ENCODE assay signal across 1 fruit fly cellular context in the genomic region with DNA sequence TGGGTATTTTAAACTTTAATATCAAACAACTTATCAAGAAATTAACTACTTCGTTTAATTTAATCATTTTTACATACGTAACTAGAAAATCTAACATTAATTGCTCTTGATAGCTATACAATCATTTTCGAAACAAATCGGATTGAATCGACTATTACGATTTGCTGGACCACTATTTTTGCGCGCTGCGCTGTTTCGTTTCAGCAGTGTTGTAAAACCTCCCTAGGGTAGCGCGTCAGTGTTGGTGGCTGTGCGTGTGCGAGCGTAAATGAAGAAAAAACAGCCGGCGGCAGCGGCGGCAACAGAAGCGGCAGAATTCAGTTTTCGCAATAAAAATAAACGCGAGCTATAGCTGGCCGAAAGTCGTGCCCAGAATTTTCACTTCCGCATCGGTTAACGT.
TF ChIP-seq lines count a peak whose summit lies in the region.

CG33116 (plus strand) TSS at position 233 of the 400 bp plus-strand sequence.

TF ChIP-seq in whole organism, embryonic, 481 proteins besides CTCF, POLR2A, EP300 and RAD21 (continued from another document and continues in another):
- TF ChIP-seq Lim3 (GFP tag; IDR thresholded peaks at IDR 0.05; lab: Robert Waterston, UW) (no peak), fu2 (GFP tag; optimal IDR thresholded peaks at IDR 0.05; lab: Kevin White, UChicago) (peak; percentile 88), BtbVII (GFP tag; optimal IDR thresholded peaks at IDR 0.05; lab: Kevin White, UChicago) (peak; percentile 68), cad (GFP tag; optimal IDR thresholded peaks at IDR 0.05; lab: Kevin White, UChicago) (no peak), CG6813 (GFP tag; optimal IDR thresholded peaks at IDR 0.05; lab: Kevin White, UChicago) (peak; percentile 72), ranshi (GFP tag; IDR thresholded peaks at IDR 0.05; lab: Robert Waterston, UW) (peak; percentile 77; the same call in 1 of the 2 replicates), CG9437 (GFP tag; optimal IDR thresholded peaks at IDR 0.05; lab: Kevin White, UChicago) (peak; percentile 66), Gsc (GFP tag; IDR thresholded peaks at IDR 0.05; lab: Robert Waterston, UW) (no peak), Ada2b (GFP tag; IDR thresholded peaks at IDR 0.05; lab: Robert Waterston, UW) (peak; percentile 59; the same call in 1 of the 2 replicates), pnt (GFP tag; optimal IDR thresholded peaks at IDR 0.05; lab: Kevin White, UChicago) (peak; percentile 63), Oaz (GFP tag; IDR thresholded peaks at IDR 0.05; lab: Robert Waterston, UW) (peak; percentile 56; the same call in 1 of the 2 replicates), Hmr (GFP tag; optimal IDR thresholded peaks at IDR 0.05; lab: Kevin White, UChicago) (peak; percentile 88), CG9876 (GFP tag; optimal IDR thresholded peaks at IDR 0.05; lab: Kevin White, UChicago) (peak; percentile 69), eve (GFP tag; optimal IDR thresholded peaks at IDR 0.05; lab: Kevin White, UChicago) (no peak), chif (GFP tag; optimal IDR thresholded peaks at IDR 0.05; lab: Kevin White, UChicago) (peak; percentile 80 to 81), Dip2 (GFP tag; IDR thresholded peaks at IDR 0.05; lab: Robert Waterston, UW) (no peak), eyg (GFP tag; optimal IDR thresholded peaks at IDR 0.05; lab: Kevin White, UChicago) (peak; percentile 47), CG9215 (GFP tag; IDR thresholded peaks at IDR 0.05; lab: Robert Waterston, UW) (peak; percentile 51; the same call in 1 of the 2 replicates), CG12104 (GFP tag; optimal IDR thresholded peaks at IDR 0.05; lab: Kevin White, UChicago) (peak; percentile 39), CG11560 (tag; IDR thresholded peaks at IDR 0.05; lab: Robert Waterston, UW) (peak; percentile 42; the same call in 1 of the 3 replicates), ara (GFP tag; IDR thresholded peaks at IDR 0.05; lab: Robert Waterston, UW) (peak; percentile 63; the same call in 1 of the 2 replicates), CG10366 (GFP tag; IDR thresholded peaks at IDR 0.05; lab: Robert Waterston, UW) (peak; percentile 70), caup (GFP tag; optimal IDR thresholded peaks at IDR 0.05; lab: Kevin White, UChicago; ENCODE audit: severe bottlenecking) (peak; percentile 82), sr (GFP tag; IDR thresholded peaks at IDR 0.05; lab: Robert Waterston, UW) (no peak), CG6254 (GFP tag; optimal IDR thresholded peaks at IDR 0.05; lab: Kevin White, UChicago) (peak; percentile 62), CG8388 (GFP tag; optimal IDR thresholded peaks at IDR 0.05; lab: Kevin White, UChicago) (peak; percentile 77), E2f2 (GFP tag; IDR thresholded peaks at IDR 0.05; lab: Robert Waterston, UW) (peak; percentile 66), CG32772 (GFP tag; IDR thresholded peaks at IDR 0.05; lab: Robert Waterston, UW) (peak; percentile 67), gsb-n (tag; optimal IDR thresholded peaks at IDR 0.05; lab: Kevin White, UChicago) (peak; percentile 78), toy (GFP tag; IDR thresholded peaks at IDR 0.05; lab: Robert Waterston, UW) (peak; percentile 24; the same call in 1 of the 2 replicates), CG17568 (GFP tag; optimal IDR thresholded peaks at IDR 0.05; lab: Kevin White, UChicago) (peak; percentile 72), Sry-δ (GFP tag; optimal IDR thresholded peaks at IDR 0.05; lab: Kevin White, UChicago) (peak; percentile 48), Jarid2 (GFP tag; optimal IDR thresholded peaks at IDR 0.05; lab: Kevin White, UChicago) (peak; percentile 40), Lpt (GFP tag; optimal IDR thresholded peaks at IDR 0.05; lab: Kevin White, UChicago) (no peak), Hsf (GFP tag; optimal IDR thresholded peaks at IDR 0.05; lab: Kevin White, UChicago) (peak; percentile 87), Usf (GFP tag; optimal IDR thresholded peaks at IDR 0.05; lab: Kevin White, UChicago) (peak; percentile 65), BEAF-32 (GFP tag; optimal IDR thresholded peaks at IDR 0.05; lab: Kevin White, UChicago) (peak; percentile 29), Poxn (GFP tag; IDR thresholded peaks at IDR 0.05; lab: Robert Waterston, UW) (no peak), CG31224 (GFP tag; IDR thresholded peaks at IDR 0.05; lab: Robert Waterston, UW) (0 out of 2 replicates have a peak, but pooled peaks have one; percentile 26), CG9609 (GFP tag; optimal IDR thresholded peaks at IDR 0.05; lab: Kevin White, UChicago) (peak; percentile 83), CG4730 (GFP tag; IDR thresholded peaks at IDR 0.05; lab: Robert Waterston, UW) (peak; percentile 55), chm (GFP tag; IDR thresholded peaks at IDR 0.05; lab: Robert Waterston, UW) (peak; percentile 86), wek (GFP tag; optimal IDR thresholded peaks at IDR 0.05; lab: Kevin White, UChicago) (peak; percentile 54), da (GFP tag; optimal IDR thresholded peaks at IDR 0.05; lab: Kevin White, UChicago) (peak; percentile 70), CkIIα-i1 (GFP tag; IDR thresholded peaks at IDR 0.05; lab: Robert Waterston, UW) (peak; percentile 25; the same call in 1 of the 2 replicates), ash1 (GFP tag; optimal IDR thresholded peaks at IDR 0.05; lab: Kevin White, UChicago) (peak; percentile 32), unpg (GFP tag; optimal IDR thresholded peaks at IDR 0.05; lab: Kevin White, UChicago) (peak; percentile 80), CG14860 (GFP tag; IDR thresholded peaks at IDR 0.05; lab: Robert Waterston, UW; ENCODE audit: partially characterized antibody) (no peak), ems (GFP tag; optimal IDR thresholded peaks at IDR 0.05; lab: Kevin White, UChicago) (peak; percentile 83), tap (tag; optimal IDR thresholded peaks at IDR 0.05; lab: Kevin White, UChicago) (peak; percentile 74), trh (GFP tag; optimal IDR thresholded peaks at IDR 0.05; lab: Kevin White, UChicago) (peak; percentile 49), hbn (GFP tag; IDR thresholded peaks at IDR 0.05; lab: Robert Waterston, UW; ENCODE audit: partially characterized antibody) (peak; percentile 42; the same call in 1 of the 2 replicates), Optix (GFP tag; IDR thresholded peaks at IDR 0.05; lab: Robert Waterston, UW) (peak; percentile 68), NC2β (GFP tag; optimal IDR thresholded peaks at IDR 0.05; lab: Kevin White, UChicago) (peak; percentile 84), Nf-YA (GFP tag; IDR thresholded peaks at IDR 0.05; lab: Robert Waterston, UW) (no peak; the same call in 1 of the 2 replicates), HLH54F (GFP tag; optimal IDR thresholded peaks at IDR 0.05; lab: Kevin White, UChicago) (peak; percentile 92), abd-A (tag; optimal IDR thresholded peaks at IDR 0.05; lab: Kevin White, UChicago) (no peak), CG17328 (GFP tag; IDR thresholded peaks at IDR 0.05; lab: Robert Waterston, UW) (peak; percentile 74), CG13123 (GFP tag; optimal IDR thresholded peaks at IDR 0.05; lab: Kevin White, UChicago) (peak; percentile 76), corto (GFP tag; optimal IDR thresholded peaks at IDR 0.05; lab: Kevin White, UChicago) (peak; percentile 20), pita (GFP tag; optimal IDR thresholded peaks at IDR 0.05; lab: Kevin White, UChicago) (no peak), jing (GFP tag; optimal IDR thresholded peaks at IDR 0.05; lab: Kevin White, UChicago) (peak; percentile 56), aop (GFP tag; IDR thresholded peaks at IDR 0.05; lab: Robert Waterston, UW) (no peak), dimm (GFP tag; IDR thresholded peaks at IDR 0.05; lab: Robert Waterston, UW) (peak; percentile 37; the same call in 1 of the 2 replicates), Dp (GFP tag; optimal IDR thresholded peaks at IDR 0.05; lab: Kevin White, UChicago) (peak; percentile 47), CG16863 (GFP tag; optimal IDR thresholded peaks at IDR 0.05; lab: Kevin White, UChicago) (peak; percentile 65), CG11695 (GFP tag; IDR thresholded peaks at IDR 0.05; lab: Robert Waterston, UW) (peak; percentile 76; the same call in 2 of the 3 replicates), CG7786 (GFP tag; optimal IDR thresholded peaks at IDR 0.05; lab: Kevin White, UChicago) (peak; percentile 85), CG14014 (GFP tag; IDR thresholded peaks at IDR 0.05; lab: Robert Waterston, UW) (peak; percentile 74; the same call in 1 of the 2 replicates), Dad (GFP tag; optimal IDR thresholded peaks at IDR 0.05; lab: Kevin White, UChicago) (peak; percentile 82), CG33557 (GFP tag; optimal IDR thresholded peaks at IDR 0.05; lab: Kevin White, UChicago) (peak; percentile 81), CG16813 (GFP tag; IDR thresholded peaks at IDR 0.05; lab: Robert Waterston, UW; ENCODE audit: partially characterized antibody) (no peak), ase (GFP tag; IDR thresholded peaks at IDR 0.05; lab: Robert Waterston, UW) (peak; percentile 82), Fer3 (tag; optimal IDR thresholded peaks at IDR 0.05; lab: Kevin White, UChicago) (peak; percentile 78), CG3726 (GFP tag; IDR thresholded peaks at IDR 0.05; lab: Robert Waterston, UW) (0 out of 3 replicates have a peak, but pooled peaks have one; percentile 52), Dip3 (GFP tag; optimal IDR thresholded peaks at IDR 0.05; lab: Kevin White, UChicago) (peak; percentile 85), phol (tag; optimal IDR thresholded peaks at IDR 0.05; lab: Kevin White, UChicago) (peak; percentile 82), CG6765 (GFP tag; optimal IDR thresholded peaks at IDR 0.05; lab: Kevin White, UChicago) (peak; percentile 71), dmrt11E (tag; optimal IDR thresholded peaks at IDR 0.05; lab: Kevin White, UChicago) (peak; percentile 81), vnd (GFP tag; IDR thresholded peaks at IDR 0.05; lab: Robert Waterston, UW; ENCODE audit: partially characterized antibody) (no peak), CG10267 (tag; optimal IDR thresholded peaks at IDR 0.05; lab: Kevin White, UChicago) (peak; percentile 97), Kr (GFP tag; optimal IDR thresholded peaks at IDR 0.05; lab: Kevin White, UChicago) (no peak), H2.0 (GFP tag; IDR thresholded peaks at IDR 0.05; lab: Robert Waterston, UW) (peak; percentile 79), CG11504 (tag; optimal IDR thresholded peaks at IDR 0.05; lab: Kevin White, UChicago) (peak; percentile 84), ssp (GFP tag; IDR thresholded peaks at IDR 0.05; lab: Robert Waterston, UW) (peak; percentile 47), CG31365 (tag; optimal IDR thresholded peaks at IDR 0.05; lab: Kevin White, UChicago) (peak; percentile 37), ap (GFP tag; IDR thresholded peaks at IDR 0.05; lab: Robert Waterston, UW) (0 out of 2 replicates have a peak, but pooled peaks have one; percentile 22), CG11247 (GFP tag; IDR thresholded peaks at IDR 0.05; lab: Robert Waterston, UW) (peak; percentile 71), trem (tag; optimal IDR thresholded peaks at IDR 0.05; lab: Kevin White, UChicago) (peak; percentile 83), CG2889 (GFP tag; IDR thresholded peaks at IDR 0.05; lab: Robert Waterston, UW) (peak; percentile 64; the same call in 1 of the 3 replicates), sim (GFP tag; IDR thresholded peaks at IDR 0.05; lab: Robert Waterston, UW) (0 out of 2 replicates have a peak, but pooled peaks have one; percentile 52), Dek (tag; optimal IDR thresholded peaks at IDR 0.05; lab: Kevin White, UChicago) (peak; percentile 62), lilli (GFP tag; optimal IDR thresholded peaks at IDR 0.05; lab: Kevin White, UChicago) (peak; percentile 89), Doc2 (GFP tag; IDR thresholded peaks at IDR 0.05; lab: Robert Waterston, UW) (no peak), CG12219 (GFP tag; optimal IDR thresholded peaks at IDR 0.05; lab: Kevin White, UChicago) (peak; percentile 74), CG15073 (GFP tag; optimal IDR thresholded peaks at IDR 0.05; lab: Kevin White, UChicago) (no peak), tin (GFP tag; optimal IDR thresholded peaks at IDR 0.05; lab: Kevin White, UChicago) (peak; percentile 87), Ptx1 (GFP tag; IDR thresholded peaks at IDR 0.05; lab: Robert Waterston, UW) (peak; percentile 82), stwl (tag; optimal IDR thresholded peaks at IDR 0.05; lab: Kevin White, UChicago) (peak; percentile 85), CG14710 (tag; optimal IDR thresholded peaks at IDR 0.05; lab: Kevin White, UChicago) (peak; percentile 78), dpn (GFP tag; optimal IDR thresholded peaks at IDR 0.05; lab: Kevin White, UChicago) (peak; percentile 86 to 87), en (GFP tag; optimal IDR thresholded peaks at IDR 0.05; lab: Kevin White, UChicago) (peak; percentile 75), CG1647 (GFP tag; optimal IDR thresholded peaks at IDR 0.05; lab: Kevin White, UChicago) (peak; percentile 73), CG30020 (tag; optimal IDR thresholded peaks at IDR 0.05; lab: Kevin White, UChicago) (peak; percentile 61), tgo (GFP tag; IDR thresholded peaks at IDR 0.05; lab: Robert Waterston, UW) (peak; percentile 75), al (GFP tag; IDR thresholded peaks at IDR 0.05; lab: Robert Waterston, UW) (peak; percentile 51), z (GFP tag; IDR thresholded peaks at IDR 0.05; lab: Robert Waterston, UW) (no peak), CG2712 (tag; optimal IDR thresholded peaks at IDR 0.05; lab: Kevin White, UChicago) (peak; percentile 84), CG10959 (GFP tag; IDR thresholded peaks at IDR 0.05; lab: Robert Waterston, UW) (0 out of 2 replicates have a peak, but pooled peaks have one; percentile 32), CG13624 (GFP tag; optimal IDR thresholded peaks at IDR 0.05; lab: Kevin White, UChicago) (peak; percentile 85), CG18262 (tag; optimal IDR thresholded peaks at IDR 0.05; lab: Kevin White, UChicago) (peak; percentile 87), Spps (tag; optimal IDR thresholded peaks at IDR 0.05; lab: Kevin White, UChicago) (peak; percentile 56), lola (GFP tag; optimal IDR thresholded peaks at IDR 0.05; lab: Kevin White, UChicago) (peak in 1 of 3 experiments; percentile 85), CG6854 (GFP tag; optimal IDR thresholded peaks at IDR 0.05; lab: Kevin White, UChicago) (peak; percentile 41), vfl (GFP tag; optimal IDR thresholded peaks at IDR 0.05; lab: Kevin White, UChicago) (peak; percentile 87), CG11696 (GFP tag; IDR thresholded peaks at IDR 0.05; lab: Robert Waterston, UW) (peak; percentile 100), CG7372 (GFP tag; IDR thresholded peaks at IDR 0.05; lab: Robert Waterston, UW) (0 out of 2 replicates have a peak, but pooled peaks have one; percentile 13), dm (GFP tag; optimal IDR thresholded peaks at IDR 0.05; lab: Kevin White, UChicago) (peak; percentile 75), Awh (GFP tag; IDR thresholded peaks at IDR 0.05; lab: Robert Waterston, UW) (peak; percentile 71; the same call in 1 of the 2 replicates), insv (GFP tag; optimal IDR thresholded peaks at IDR 0.05; lab: Kevin White, UChicago) (peak in 1 of 2 experiments; percentile 25), CG17186 (GFP tag; optimal IDR thresholded peaks at IDR 0.05; lab: Kevin White, UChicago) (peak; percentile 70), CG2678 (tag; optimal IDR thresholded peaks at IDR 0.05; lab: Kevin White, UChicago) (peak; percentile 86)
